Worm (Caenorhabditis elegans) whole organism, L4/young adult: ENCODE measurements around the gene srx-105.

ENCODE experiments used
- W03F9.2 ChIP-seq: fragments of 150-350 bp; optimal IDR thresholded peaks from 2 replicates; lab custom pipeline; 2014; ENCODE audit warnings: missing biosample characterization, missing genetic modification characterization
- dao-5 ChIP-seq: sonication (generic microtip); optimal IDR thresholded peaks from 2 replicates; lab custom pipeline; 2016; ENCODE audit warnings: missing genotype, missing genetic modification characterization, moderate library complexity, missing compliant biosample characterization
- him-1 ChIP-seq: sonication (generic microtip); optimal IDR thresholded peaks from 2 replicates; lab custom pipeline; 2016; ENCODE audit warnings: missing genotype, missing genetic modification reagents, missing genetic modification characterization, missing compliant biosample characterization

DNA sequence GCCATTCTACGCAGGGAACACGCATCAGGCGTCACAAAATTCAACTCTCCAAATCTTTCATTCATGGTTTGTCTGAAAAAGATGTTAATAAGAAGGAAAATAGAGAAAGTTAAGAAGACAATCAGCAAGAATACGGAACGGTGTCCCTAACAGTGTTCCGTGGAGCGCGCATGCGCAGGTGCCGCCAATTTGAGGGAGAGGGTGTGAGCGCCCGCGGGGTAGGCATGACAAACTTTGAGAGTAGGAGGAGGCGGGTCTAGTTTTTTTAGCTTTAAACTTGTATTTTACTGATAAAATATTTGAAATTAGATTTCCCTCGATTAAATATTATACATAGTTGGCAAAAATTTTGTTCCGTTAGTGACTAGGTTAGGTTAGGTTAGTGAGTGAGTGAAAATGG, 20.8 kb downstream of the srx-105 start:
- TF ChIP-seq him-1 (tag; lab: Kevin White, UChicago) (no peak), dao-5 (no peak), W03F9.2 (no peak)
